Fruit fly (Drosophila melanogaster): Measurements from ENCODE around the gene CG32284.

Gene CG32284

DNA sequence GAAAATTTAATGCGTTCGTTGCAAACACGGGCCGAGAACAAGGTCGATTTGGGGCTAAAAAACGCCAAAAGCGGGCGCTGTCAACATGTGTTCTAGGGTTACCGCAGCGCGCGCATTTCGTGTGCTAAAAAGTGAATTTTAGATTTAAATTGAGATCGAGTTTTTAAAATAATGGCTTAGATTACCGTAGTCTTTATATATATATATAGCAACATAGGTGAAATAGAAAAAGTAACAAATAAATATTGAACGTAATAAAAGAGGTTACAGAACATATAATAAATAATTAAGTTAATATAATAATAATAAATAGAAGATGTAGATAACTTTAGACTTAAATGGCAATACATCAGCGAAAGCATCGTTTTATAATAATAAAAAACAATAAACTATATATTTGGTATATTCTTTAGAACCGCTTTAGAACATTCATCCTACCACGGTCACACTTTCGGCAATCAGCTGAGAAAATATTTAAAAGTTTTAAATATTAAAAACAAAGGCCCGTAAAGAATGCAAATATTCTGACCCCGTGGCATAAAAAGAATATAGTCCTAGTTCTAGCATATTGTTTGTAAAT lies 43.0 kb upstream of the CG32284 start, which contains the start of the genes CG11537 and Alg2 (continued):
- no peak for TF ChIP-seq prd (optimal IDR thresholded peaks at IDR 0.05)
- no peak; the same call in 2 of the 3 replicates for TF ChIP-seq prd (GFP tag; IDR thresholded peaks at IDR 0.05)
- peak; percentile 75 for TF ChIP-seq slbo (GFP tag; IDR thresholded peaks at IDR 0.05)
- no peak for TF ChIP-seq ara (GFP tag; IDR thresholded peaks at IDR 0.05)
- TF ChIP-seq CG10209 (GFP tag; optimal IDR thresholded peaks at IDR 0.05): peak; percentile 34
- no peak for TF ChIP-seq CG8290 (GFP tag; optimal IDR thresholded peaks at IDR 0.05)
- peak in 1 of 2 experiments; percentile 33 for TF ChIP-seq CG8290 (tag; optimal IDR thresholded peaks at IDR 0.05)
- TF ChIP-seq CG10565 (GFP tag; optimal IDR thresholded peaks at IDR 0.05): no peak
- no peak for TF ChIP-seq BtbVII (GFP tag; optimal IDR thresholded peaks at IDR 0.05)
- no peak for TF ChIP-seq ewg (GFP tag; optimal IDR thresholded peaks at IDR 0.05)
- no peak for TF ChIP-seq zfh1 (GFP tag; IDR thresholded peaks at IDR 0.05)
- TF ChIP-seq oc (tag; optimal IDR thresholded peaks at IDR 0.05): no peak
- no peak for TF ChIP-seq ssp (GFP tag; IDR thresholded peaks at IDR 0.05)
- no peak for TF ChIP-seq Mad (GFP tag; optimal IDR thresholded peaks at IDR 0.05)
- peak; percentile 56 for TF ChIP-seq scrt (GFP tag; optimal IDR thresholded peaks at IDR 0.05)
- TF ChIP-seq twi (tag; optimal IDR thresholded peaks at IDR 0.05): peak; percentile 73
- peak; percentile 35 for TF ChIP-seq CG13624 (GFP tag; optimal IDR thresholded peaks at IDR 0.05)
- no peak for TF ChIP-seq NK7.1 (GFP tag; optimal IDR thresholded peaks at IDR 0.05)
- peak; percentile 81 for TF ChIP-seq trem (tag; optimal IDR thresholded peaks at IDR 0.05)
- no peak for TF ChIP-seq otp (GFP tag; IDR thresholded peaks at IDR 0.05)
- no peak for TF ChIP-seq HLH4C (GFP tag; IDR thresholded peaks at IDR 0.05; ENCODE audit: partially characterized antibody)
- TF ChIP-seq Blimp-1 (GFP tag; optimal IDR thresholded peaks at IDR 0.05): peak; percentile 21
- TF ChIP-seq lov (optimal IDR thresholded peaks at IDR 0.05): no peak
- no peak for TF ChIP-seq lov (GFP tag; IDR thresholded peaks at IDR 0.05)
- TF ChIP-seq CG2129 (GFP tag; IDR thresholded peaks at IDR 0.05; ENCODE audit: partially characterized antibody): no peak
- TF ChIP-seq CG5180 (GFP tag; optimal IDR thresholded peaks at IDR 0.05): no peak
- TF ChIP-seq CG15514 (GFP tag; optimal IDR thresholded peaks at IDR 0.05): peak; percentile 35
- TF ChIP-seq H15 (GFP tag; IDR thresholded peaks at IDR 0.05): no peak
- TF ChIP-seq D19A (tag; optimal IDR thresholded peaks at IDR 0.05): peak; percentile 21
- TF ChIP-seq hbn (GFP tag; IDR thresholded peaks at IDR 0.05; ENCODE audit: partially characterized antibody): no peak
- TF ChIP-seq lab (GFP tag; optimal IDR thresholded peaks at IDR 0.05): peak; percentile 59
- no peak for TF ChIP-seq bigmax (GFP tag; optimal IDR thresholded peaks at IDR 0.05)
- TF ChIP-seq Scr (GFP tag; IDR thresholded peaks at IDR 0.05; ENCODE audit: partially characterized antibody): no peak
- TF ChIP-seq CG4424 (GFP tag; optimal IDR thresholded peaks at IDR 0.05): peak; percentile 11
- no peak for TF ChIP-seq cas (GFP tag; IDR thresholded peaks at IDR 0.05)
- TF ChIP-seq CG17328 (GFP tag; IDR thresholded peaks at IDR 0.05): no peak
- TF ChIP-seq inv (GFP tag; IDR thresholded peaks at IDR 0.05; ENCODE audit: partially characterized antibody): no peak
- peak in 1 of 2 experiments; percentile 6 for TF ChIP-seq insv (GFP tag; optimal IDR thresholded peaks at IDR 0.05)
- TF ChIP-seq Rx (GFP tag; IDR thresholded peaks at IDR 0.05): no peak
- TF ChIP-seq row (GFP tag; IDR thresholded peaks at IDR 0.05): peak; percentile 62; the same call in 2 of the 3 replicates
- TF ChIP-seq zf30C (GFP tag; optimal IDR thresholded peaks at IDR 0.05): no peak
- TF ChIP-seq CG1024 (GFP tag; IDR thresholded peaks at IDR 0.05): no peak
- no peak for TF ChIP-seq Doc3 (GFP tag; IDR thresholded peaks at IDR 0.05; ENCODE audit: partially characterized antibody)
- no peak for TF ChIP-seq CG17385 (GFP tag; optimal IDR thresholded peaks at IDR 0.05)
- TF ChIP-seq grau (tag; optimal IDR thresholded peaks at IDR 0.05): peak; percentile 44
- TF ChIP-seq CG16863 (GFP tag; optimal IDR thresholded peaks at IDR 0.05): no peak
- TF ChIP-seq nom (GFP tag; optimal IDR thresholded peaks at IDR 0.05): no peak
- no peak for TF ChIP-seq CG13296 (GFP tag; optimal IDR thresholded peaks at IDR 0.05)
- TF ChIP-seq GATAe (GFP tag; conservative IDR thresholded peaks at IDR 0.05): no peak
- peak; percentile 33 for TF ChIP-seq dmrt11E (tag; optimal IDR thresholded peaks at IDR 0.05)

Data from whole organism, embryonic.